Fruit fly (Drosophila melanogaster) whole organism, embryonic: ENCODE data around the gene blot.

Experiments
- B-H2 ChIP-seq: fragments of 200-800 bp; sonication (Bioruptor generic); optimal IDR thresholded peaks from 2 replicates; lab custom pipeline; 2018; ENCODE audit warnings: missing biosample characterization, mild to moderate bottlenecking, missing genetic modification characterization
- Bdp1 ChIP-seq: fragments of 200-800 bp; sonication (Bioruptor generic); optimal IDR thresholded peaks from 3 replicates; lab custom pipeline; 2016; ENCODE audit warnings: missing biosample characterization, missing genetic modification characterization
- CG10274 ChIP-seq: fragments of 200-800 bp; sonication (Bioruptor generic); optimal IDR thresholded peaks from 3 replicates; lab custom pipeline; 2017; ENCODE audit warnings: missing biosample characterization, mild to moderate bottlenecking, missing genetic modification characterization
- CG10543 ChIP-seq: fragments of 200-800 bp; sonication (Bioruptor generic); optimal IDR thresholded peaks from 3 replicates; lab custom pipeline; 2017; ENCODE audit warnings: missing biosample characterization, mild to moderate bottlenecking, missing genetic modification characterization, moderate library complexity
- CG10654 ChIP-seq: fragments of 200-800 bp; sonication (Bioruptor generic); optimal IDR thresholded peaks from 2 replicates; lab custom pipeline; 2016; ENCODE audit warnings: missing biosample characterization, missing genetic modification characterization
- CG12104 ChIP-seq: fragments of 200-800 bp; sonication (Bioruptor generic); optimal IDR thresholded peaks from 3 replicates; lab custom pipeline; 2016; ENCODE audit warnings: missing biosample characterization, missing genetic modification characterization
- CG12236 ChIP-seq: fragments of 200-800 bp; sonication (Bioruptor generic); optimal IDR thresholded peaks from 2 replicates; lab custom pipeline; 2016; ENCODE audit warnings: missing biosample characterization, missing genetic modification characterization
- CG13296 ChIP-seq: fragments of 200-800 bp; sonication (Bioruptor generic); optimal IDR thresholded peaks from 3 replicates; lab custom pipeline; 2018; ENCODE audit warnings: missing biosample characterization, mild to moderate bottlenecking, missing genetic modification characterization
- CG13775 ChIP-seq: fragments of 200-800 bp; sonication (Bioruptor generic); optimal IDR thresholded peaks from 3 replicates; lab custom pipeline; 2017; ENCODE audit warnings: missing biosample characterization, mild to moderate bottlenecking, missing genetic modification characterization
- CG14014 ChIP-seq: fragments of 200-800 bp; sonication (Bioruptor generic); IDR thresholded peaks from 2 replicates; pipeline ENCODE4 v1.3.6; 2022; ENCODE audit warnings: missing biosample characterization, missing genetic modification characterization
- CG2889 ChIP-seq: fragments of 200-800 bp; sonication (Bioruptor generic); IDR thresholded peaks from 3 replicates; pipeline ENCODE4 v1.3.6; 2022; ENCODE audit warnings: missing biosample characterization, missing genetic modification characterization
- CG31224 ChIP-seq: fragments of 200-800 bp; sonication (Bioruptor generic); IDR thresholded peaks from 2 replicates; pipeline ENCODE4 v1.3.6; 2022; ENCODE audit warnings: missing biosample characterization, missing genetic modification characterization
- CG34224 ChIP-seq: fragments of 200-800 bp; sonication (Bioruptor generic); IDR thresholded peaks from 3 replicates; pipeline ENCODE4 v1.3.6; 2022; ENCODE audit warnings: missing biosample characterization, missing genetic modification characterization; ENCODE audit not compliant: partially characterized antibody
- CG3847 ChIP-seq: fragments of 200-800 bp; sonication (Bioruptor generic); IDR thresholded peaks from 2 replicates; pipeline ENCODE4 v1.3.6; 2022; ENCODE audit warnings: missing biosample characterization, missing genetic modification characterization
- CG4282 ChIP-seq: fragments of 200-800 bp; sonication (Bioruptor generic); optimal IDR thresholded peaks from 2 replicates; lab custom pipeline; 2016; ENCODE audit warnings: missing biosample characterization, missing genetic modification characterization
- CG4404 ChIP-seq: fragments of 200-800 bp; sonication (Bioruptor generic); IDR thresholded peaks from 2 replicates; pipeline ENCODE4 v1.3.6; 2022; ENCODE audit warnings: missing biosample characterization, missing genetic modification characterization
- CG4854 ChIP-seq: fragments of 200-800 bp; sonication (Bioruptor generic); optimal IDR thresholded peaks from 2 replicates; lab custom pipeline; 2016; ENCODE audit warnings: missing biosample characterization, missing genetic modification characterization, inconsistent platforms
- CG5245 ChIP-seq: fragments of 200-800 bp; sonication (Bioruptor generic); optimal IDR thresholded peaks from 3 replicates; lab custom pipeline; 2016; ENCODE audit warnings: missing biosample characterization, missing genetic modification characterization
- CG6689 ChIP-seq: fragments of 200-800 bp; sonication (Bioruptor generic); IDR thresholded peaks from 2 replicates; pipeline ENCODE4 v1.3.6; 2022; ENCODE audit warnings: missing biosample characterization, missing genetic modification characterization
- CG6765 ChIP-seq: fragments of 200-800 bp; sonication (Bioruptor generic); optimal IDR thresholded peaks from 3 replicates; lab custom pipeline; 2017; ENCODE audit warnings: missing biosample characterization, mild to moderate bottlenecking, missing genetic modification characterization
- CG7357 ChIP-seq: fragments of 200-800 bp; sonication (Bioruptor generic); IDR thresholded peaks from 3 replicates; pipeline ENCODE4 v1.3.6; 2022; ENCODE audit warnings: missing biosample characterization, missing genetic modification characterization
- CG8281 ChIP-seq: fragments of 200-800 bp; sonication (Bioruptor generic); optimal IDR thresholded peaks from 2 replicates; lab custom pipeline; 2018; ENCODE audit warnings: missing biosample characterization, mild to moderate bottlenecking, missing genetic modification characterization, moderate library complexity
- Dad ChIP-seq: fragments of 200-800 bp; sonication (Bioruptor generic); optimal IDR thresholded peaks from 3 replicates; lab custom pipeline; 2016; ENCODE audit warnings: missing biosample characterization, missing genetic modification characterization
- Dp ChIP-seq: fragments of 200-800 bp; sonication (Bioruptor generic); optimal IDR thresholded peaks from 2 replicates; lab custom pipeline; 2018; ENCODE audit warnings: missing biosample characterization, mild to moderate bottlenecking, missing genetic modification characterization, moderate library complexity
- Hey ChIP-seq: fragments of 200-800 bp; sonication (Bioruptor generic); optimal IDR thresholded peaks from 3 replicates; lab custom pipeline; 2018; ENCODE audit warnings: missing biosample characterization, mild to moderate bottlenecking, missing genetic modification characterization
- HmgZ ChIP-seq: fragments of 200-800 bp; sonication (Bioruptor generic); optimal IDR thresholded peaks from 2 replicates; lab custom pipeline; 2018; ENCODE audit warnings: missing biosample characterization, mild to moderate bottlenecking, missing genetic modification characterization
- Hsf ChIP-seq: fragments of 200-800 bp; sonication (Bioruptor generic); optimal IDR thresholded peaks from 3 replicates; lab custom pipeline; 2016; ENCODE audit warnings: missing biosample characterization, missing genetic modification characterization
- NFAT ChIP-seq: fragments of 200-800 bp; sonication (Bioruptor generic); IDR thresholded peaks from 2 replicates; pipeline ENCODE4 v1.3.6; 2022; ENCODE audit warnings: missing biosample characterization, missing genetic modification characterization
- Taf1 ChIP-seq: fragments of 200-800 bp; sonication (Bioruptor generic); IDR thresholded peaks from 2 replicates; pipeline ENCODE4 v1.3.6; 2022; ENCODE audit warnings: missing biosample characterization, missing genetic modification characterization
- az2 ChIP-seq: fragments of 200-800 bp; sonication (Bioruptor generic); optimal IDR thresholded peaks from 3 replicates; lab custom pipeline; 2016; ENCODE audit warnings: missing biosample characterization, missing genetic modification characterization
- bigmax ChIP-seq: fragments of 200-800 bp; sonication (Bioruptor generic); optimal IDR thresholded peaks from 2 replicates; lab custom pipeline; 2018; ENCODE audit warnings: missing biosample characterization, mild to moderate bottlenecking, missing genetic modification characterization
- dan ChIP-seq: fragments of 200-800 bp; sonication (Bioruptor generic); IDR thresholded peaks from 2 replicates; pipeline ENCODE4 v1.3.6; 2022; ENCODE audit warnings: missing biosample characterization, missing genetic modification characterization
- disco-r ChIP-seq: fragments of 200-800 bp; sonication (Bioruptor generic); optimal IDR thresholded peaks from 2 replicates; lab custom pipeline; 2016; ENCODE audit warnings: missing biosample characterization, missing genetic modification characterization
- dm ChIP-seq: fragments of 200-800 bp; sonication (Bioruptor generic); optimal IDR thresholded peaks from 3 replicates; lab custom pipeline; 2016; ENCODE audit warnings: missing biosample characterization, missing genetic modification characterization
- dmrt11E ChIP-seq: fragments of 200-800 bp; sonication (Bioruptor generic); optimal IDR thresholded peaks from 3 replicates; lab custom pipeline; 2018; ENCODE audit warnings: missing biosample characterization, mild to moderate bottlenecking, missing genetic modification characterization, moderate library complexity
- dmrt99B ChIP-seq: fragments of 200-800 bp; sonication (Bioruptor generic); optimal IDR thresholded peaks from 2 replicates; lab custom pipeline; 2018; ENCODE audit warnings: missing biosample characterization, mild to moderate bottlenecking, missing genetic modification characterization, moderate library complexity
- dysf ChIP-seq: fragments of 200-800 bp; sonication (Bioruptor generic); IDR thresholded peaks from 3 replicates; pipeline ENCODE4 v1.3.6; 2022; ENCODE audit warnings: missing biosample characterization, missing genetic modification characterization
- esg ChIP-seq: fragments of 200-800 bp; sonication (Bioruptor generic); conservative IDR thresholded peaks from 2 replicates; pipeline ENCODE4 v1.3.6; 2022; ENCODE audit warnings: missing biosample characterization, missing genetic modification characterization
- eve ChIP-seq, 2 experiments: fragments of >200 bp; optimal IDR thresholded peaks; 2 replicates each; lab custom pipeline; 2017; ENCODE audit warnings: missing biosample characterization in 2 of 2, missing genetic modification characterization in 2 of 2
- fru ChIP-seq: fragments of >200 bp; optimal IDR thresholded peaks from 2 replicates; lab custom pipeline; 2017
- gcm2 ChIP-seq: fragments of 200-800 bp; sonication (Bioruptor generic); optimal IDR thresholded peaks from 2 replicates; lab custom pipeline; 2016; ENCODE audit warnings: missing biosample characterization, missing genetic modification characterization
- inv ChIP-seq: fragments of 200-800 bp; sonication (Bioruptor generic); IDR thresholded peaks from 2 replicates; pipeline ENCODE4 v1.3.6; 2022; ENCODE audit warnings: missing biosample characterization, missing genetic modification characterization; ENCODE audit not compliant: partially characterized antibody
- knrl ChIP-seq: fragments of 200-800 bp; sonication (Bioruptor generic); IDR thresholded peaks from 3 replicates; pipeline ENCODE4 v1.3.6; 2022; ENCODE audit warnings: missing biosample characterization, missing genetic modification characterization; ENCODE audit not compliant: partially characterized antibody
- maf-S ChIP-seq: fragments of 200-800 bp; sonication (Bioruptor generic); optimal IDR thresholded peaks from 2 replicates; lab custom pipeline; 2016; ENCODE audit warnings: missing biosample characterization, missing genetic modification characterization
- onecut ChIP-seq: fragments of 200-800 bp; sonication (Bioruptor generic); IDR thresholded peaks from 2 replicates; pipeline ENCODE4 v1.3.6; 2022; ENCODE audit warnings: missing biosample characterization, missing genetic modification characterization
- psq ChIP-seq: fragments of 200-800 bp; sonication (Bioruptor generic); optimal IDR thresholded peaks from 2 replicates; lab custom pipeline; 2017; ENCODE audit warnings: missing biosample characterization, missing genetic modification characterization
- repo ChIP-seq: fragments of 200-800 bp; sonication (Bioruptor generic); optimal IDR thresholded peaks from 2 replicates; lab custom pipeline; 2016; ENCODE audit warnings: missing biosample characterization, missing genetic modification characterization
- schlank ChIP-seq: fragments of 200-800 bp; sonication (Bioruptor generic); optimal IDR thresholded peaks from 2 replicates; lab custom pipeline; 2018; ENCODE audit warnings: missing biosample characterization, mild to moderate bottlenecking, missing genetic modification characterization
- tna ChIP-seq: fragments of 200-800 bp; sonication (Bioruptor generic); IDR thresholded peaks from 2 replicates; pipeline ENCODE4 v1.3.6; 2022; ENCODE audit warnings: missing biosample characterization, missing genetic modification characterization; ENCODE audit not compliant: partially characterized antibody
- trh ChIP-seq: fragments of 200-800 bp; sonication (Bioruptor generic); optimal IDR thresholded peaks from 2 replicates; lab custom pipeline; 2016; ENCODE audit warnings: missing biosample characterization, missing genetic modification characterization
- twi ChIP-seq: fragments of 200-800 bp; optimal IDR thresholded peaks from 2 replicates; lab custom pipeline; 2019; ENCODE audit warnings: missing biosample characterization, mild to moderate bottlenecking, missing genetic modification characterization, moderate library complexity
- unc-4 ChIP-seq: fragments of 200-800 bp; sonication (Bioruptor generic); IDR thresholded peaks from 2 replicates; pipeline ENCODE4 v1.3.6; 2022; ENCODE audit warnings: missing biosample characterization, missing genetic modification characterization; ENCODE audit not compliant: partially characterized antibody

blot gene

DNA sequence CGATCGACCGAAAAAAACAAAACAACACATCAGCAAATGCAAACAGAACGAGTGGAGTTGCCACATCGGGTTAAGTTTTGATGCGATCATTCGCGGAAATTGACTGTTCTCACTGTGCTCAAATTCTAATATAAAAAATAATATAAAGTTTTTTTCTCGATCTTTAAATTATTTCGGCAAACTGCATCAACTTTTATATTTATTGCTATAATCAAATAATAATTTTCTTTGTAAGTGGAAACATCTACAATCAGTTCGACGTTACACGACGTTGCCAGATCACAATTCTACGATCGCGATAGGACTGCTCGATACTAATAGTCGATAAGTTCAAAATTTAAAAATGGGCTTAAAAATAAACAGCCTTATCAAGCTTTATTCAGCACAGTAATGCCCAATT is 7.5 kb upstream of the blot start, which contains the start of gene Gorab (continued):
- TF ChIP-seq CG2889 (GFP tag; lab: Robert Waterston, UW) (peak; percentile 96), schlank (tag; lab: Kevin White, UChicago) (no peak), onecut (GFP tag; lab: Robert Waterston, UW) (peak; percentile 62), CG8281 (tag; lab: Kevin White, UChicago) (peak; percentile 29), fru (lab: Kevin White, UChicago) (no peak), CG4404 (peak; percentile 97), Dp (GFP tag; lab: Kevin White, UChicago) (peak; percentile 75), esg (GFP tag; lab: Robert Waterston, UW) (peak; percentile 96), Hsf (peak; percentile 93), CG6689 (GFP tag; lab: Robert Waterston, UW) (peak; percentile 96), disco-r (no peak), Bdp1 (GFP tag; lab: Kevin White, UChicago) (peak; percentile 77), az2 (GFP tag; lab: Kevin White, UChicago) (peak; percentile 90), knrl (GFP tag; lab: Robert Waterston, UW) (peak; percentile 66), Dad (GFP tag; lab: Kevin White, UChicago) (peak; percentile 73), CG10654 (peak; percentile 88), Taf1 (GFP tag; lab: Robert Waterston, UW) (peak; percentile 90), NFAT (GFP tag; lab: Robert Waterston, UW) (peak; percentile 93), CG3847 (GFP tag; lab: Robert Waterston, UW) (peak; percentile 95), dmrt99B (tag; lab: Kevin White, UChicago) (peak; percentile 83), psq (GFP tag; lab: Kevin White, UChicago) (peak; percentile 55), CG7357 (GFP tag; lab: Robert Waterston, UW) (peak; percentile 99), Hey (tag; lab: Kevin White, UChicago) (peak; percentile 6), CG13775 (GFP tag; lab: Kevin White, UChicago) (peak; percentile 91), dan (peak; percentile 91), CG12236 (peak; percentile 32), CG31224 (GFP tag; lab: Robert Waterston, UW) (peak; percentile 89), CG5245 (GFP tag; lab: Kevin White, UChicago) (peak; percentile 74), CG4282 (GFP tag; lab: Kevin White, UChicago) (peak; percentile 46), dm (GFP tag; lab: Kevin White, UChicago) (peak; percentile 69), dysf (GFP tag; lab: Robert Waterston, UW) (peak; percentile 97), CG14014 (peak; percentile 94), bigmax (GFP tag; lab: Kevin White, UChicago) (peak; percentile 19), maf-S (GFP tag; lab: Kevin White, UChicago) (peak; percentile 27), CG10274 (GFP tag; lab: Kevin White, UChicago) (peak; percentile 35), repo (GFP tag; lab: Kevin White, UChicago) (peak; percentile 55), trh (GFP tag; lab: Kevin White, UChicago) (peak; percentile 72), gcm2 (GFP tag; lab: Kevin White, UChicago) (peak; percentile 45), B-H2 (GFP tag; lab: Kevin White, UChicago) (peak; percentile 24), HmgZ (peak; percentile 81), CG13296 (GFP tag; lab: Kevin White, UChicago) (peak; percentile 22), twi (tag; lab: Kevin White, UChicago) (peak; percentile 67), CG6765 (GFP tag; lab: Kevin White, UChicago) (no peak), CG34224 (no peak), CG4854 (GFP tag; lab: Kevin White, UChicago) (peak; percentile 79), unc-4 (GFP tag; lab: Robert Waterston, UW) (peak; percentile 48; the same call in 1 of the 2 replicates), dmrt11E (tag; lab: Kevin White, UChicago) (peak; percentile 90), CG12104 (GFP tag; lab: Kevin White, UChicago) (peak; percentile 90), CG10543 (peak; percentile 61), inv (GFP tag; lab: Robert Waterston, UW) (peak; percentile 49), tna (no peak), eve (GFP tag; optimal IDR thresholded peaks at IDR 0.05; lab: Kevin White, UChicago) (no peak)
